Worm (Caenorhabditis elegans) whole organism, L2 larva: ENCODE measurements around the gene mrps-35.
A peak's percentile ranks its signal among the peaks of the same experiment; 100 is the strongest.

Experiments used
- C34F6.9 ChIP-seq: fragments of 150-350 bp; optimal IDR thresholded peaks from 2 replicates; lab custom pipeline; 2014; ENCODE audit warnings: missing biosample characterization, missing genetic modification characterization
- F13H6.1 ChIP-seq: sonication (generic microtip); optimal IDR thresholded peaks from 2 replicates; lab custom pipeline; 2016; ENCODE audit warnings: missing genetic modification characterization, missing compliant biosample characterization
- R02D3.7 ChIP-seq: fragments of 150-350 bp; optimal IDR thresholded peaks from 2 replicates; lab custom pipeline; 2014; ENCODE audit warnings: missing biosample characterization, missing genetic modification characterization
- Y55F3AM.14 ChIP-seq: fragments of 200-800 bp; sonication (Bioruptor generic); optimal IDR thresholded peaks from 2 replicates; lab custom pipeline; 2018; ENCODE audit warnings: mild to moderate bottlenecking, missing genetic modification characterization, missing compliant biosample characterization
- ZK546.5 ChIP-seq: sonication (generic microtip); optimal IDR thresholded peaks from 2 replicates; lab custom pipeline; 2017; ENCODE audit warnings: missing biosample characterization, missing genetic modification characterization
- alr-1 ChIP-seq: fragments of 150-350 bp; optimal IDR thresholded peaks from 2 replicates; lab custom pipeline; 2014; ENCODE audit warnings: missing biosample characterization, missing genetic modification characterization
- aly-2 ChIP-seq: fragments of 150-350 bp; optimal IDR thresholded peaks from 2 replicates; lab custom pipeline; 2014; ENCODE audit warnings: missing biosample characterization, missing genetic modification characterization
- ama-1 ChIP-seq: fragments of 150-350 bp; optimal IDR thresholded peaks from 2 replicates; lab custom pipeline; 2018; ENCODE audit warnings: inconsistent platforms
- blmp-1 ChIP-seq: sonication (generic microtip); optimal IDR thresholded peaks from 2 replicates; lab custom pipeline; 2017; ENCODE audit warnings: missing genetic modification characterization, mild to moderate bottlenecking, missing compliant biosample characterization, antibody characterized with exemption, moderate library complexity; ENCODE audit not compliant: insufficient read depth
- ceh-16 ChIP-seq: fragments of 150-350 bp; optimal IDR thresholded peaks from 2 replicates; lab custom pipeline; 2014; ENCODE audit warnings: missing biosample characterization, missing genetic modification characterization
- ceh-82 ChIP-seq: fragments of 150-350 bp; optimal IDR thresholded peaks from 2 replicates; lab custom pipeline; 2014; ENCODE audit warnings: missing biosample characterization, missing genetic modification characterization
- crh-2 ChIP-seq: sonication (generic microtip); optimal IDR thresholded peaks from 2 replicates; lab custom pipeline; 2017; ENCODE audit warnings: missing biosample characterization, missing genetic modification characterization
- dmd-4 ChIP-seq: sonication (generic microtip); optimal IDR thresholded peaks from 2 replicates; lab custom pipeline; 2017; ENCODE audit warnings: missing biosample characterization, missing genetic modification characterization
- egl-27 ChIP-seq: sonication (generic microtip); optimal IDR thresholded peaks from 3 replicates; lab custom pipeline; 2017; ENCODE audit warnings: missing biosample characterization, missing genetic modification reagents, missing genetic modification characterization
- elt-1 ChIP-seq: fragments of 150-350 bp; optimal IDR thresholded peaks from 2 replicates; lab custom pipeline; 2014; ENCODE audit warnings: missing biosample characterization, missing genetic modification characterization
- elt-3 ChIP-seq: sonication (generic microtip); optimal IDR thresholded peaks from 2 replicates; lab custom pipeline; 2017; ENCODE audit warnings: missing biosample characterization, missing genetic modification characterization
- fos-1 ChIP-seq: fragments of 150-350 bp; optimal IDR thresholded peaks from 2 replicates; lab custom pipeline; 2014; ENCODE audit warnings: missing biosample characterization, missing genetic modification characterization
- gmeb-1 ChIP-seq: fragments of 150-350 bp; optimal IDR thresholded peaks from 2 replicates; lab custom pipeline; 2014; ENCODE audit warnings: missing biosample characterization, missing genetic modification characterization
- lin-11 ChIP-seq: fragments of 150-350 bp; sonication (generic microtip); optimal IDR thresholded peaks from 2 replicates; lab custom pipeline; 2014; ENCODE audit warnings: missing biosample characterization, missing genetic modification characterization, inconsistent platforms, mixed read lengths
- lin-13 ChIP-seq: fragments of 150-350 bp; optimal IDR thresholded peaks from 2 replicates; lab custom pipeline; 2014; ENCODE audit warnings: missing biosample characterization, missing genetic modification reagents, missing genetic modification characterization
- lin-39 ChIP-seq: fragments of 150-350 bp; optimal IDR thresholded peaks from 2 replicates; lab custom pipeline; 2014; ENCODE audit warnings: missing biosample characterization, missing genetic modification reagents, missing genetic modification characterization
- lsy-2 ChIP-seq, 2 experiments: fragments of 150-350 bp in 1 of 2; sonication (generic microtip) in 1 of 2; optimal IDR thresholded peaks; 2 replicates each; lab custom pipeline; 2014 to 2017; ENCODE audit warnings: missing biosample characterization in 2 of 2, missing genetic modification characterization in 2 of 2
- mab-5 ChIP-seq: fragments of 150-350 bp; optimal IDR thresholded peaks from 2 replicates; lab custom pipeline; 2014; ENCODE audit warnings: missing biosample characterization, missing genetic modification characterization
- mbf-1 ChIP-seq: sonication (generic microtip); optimal IDR thresholded peaks from 2 replicates; lab custom pipeline; 2017; ENCODE audit warnings: missing biosample characterization, missing genetic modification characterization
- mdl-1 ChIP-seq, 2 experiments: fragments of 150-350 bp in 1 of 2; sonication (generic microtip) in 1 of 2; optimal IDR thresholded peaks; 2 replicates each; lab custom pipeline; 2017; ENCODE audit warnings: missing biosample characterization in 2 of 2, missing genetic modification characterization in 2 of 2
- nhr-10 ChIP-seq: sonication (generic microtip); optimal IDR thresholded peaks from 2 replicates; lab custom pipeline; 2017; ENCODE audit warnings: missing biosample characterization, missing genetic modification characterization
- nhr-11 ChIP-seq: fragments of 150-350 bp; optimal IDR thresholded peaks from 2 replicates; lab custom pipeline; 2014; ENCODE audit warnings: missing biosample characterization, missing genetic modification characterization
- nhr-12 ChIP-seq: fragments of 150-350 bp; optimal IDR thresholded peaks from 2 replicates; lab custom pipeline; 2014; ENCODE audit warnings: missing biosample characterization, missing genetic modification characterization
- nhr-129 ChIP-seq: fragments of 150-350 bp; optimal IDR thresholded peaks from 2 replicates; lab custom pipeline; 2014; ENCODE audit warnings: missing biosample characterization, missing genetic modification characterization
- nhr-21 ChIP-seq: fragments of 150-350 bp; optimal IDR thresholded peaks from 2 replicates; lab custom pipeline; 2014; ENCODE audit warnings: missing biosample characterization, missing genetic modification characterization
- nhr-23 ChIP-seq: fragments of 150-350 bp; optimal IDR thresholded peaks from 2 replicates; lab custom pipeline; 2014; ENCODE audit warnings: missing biosample characterization, missing genetic modification reagents, missing genetic modification characterization
- nhr-237 ChIP-seq: fragments of 150-350 bp; optimal IDR thresholded peaks from 2 replicates; lab custom pipeline; 2014; ENCODE audit warnings: missing biosample characterization, missing genetic modification characterization
- nhr-25 ChIP-seq: fragments of 150-350 bp; sonication (generic microtip); optimal IDR thresholded peaks from 3 replicates; lab custom pipeline; 2014; ENCODE audit warnings: missing biosample characterization, missing genetic modification characterization
- nhr-6 ChIP-seq: fragments of 150-350 bp; optimal IDR thresholded peaks from 2 replicates; lab custom pipeline; 2014; ENCODE audit warnings: missing biosample characterization, missing genetic modification characterization
- nhr-77 ChIP-seq: fragments of 150-350 bp; optimal IDR thresholded peaks from 2 replicates; lab custom pipeline; 2014; ENCODE audit warnings: missing biosample characterization, missing genetic modification characterization
- peb-1 ChIP-seq: fragments of 150-350 bp; optimal IDR thresholded peaks from 2 replicates; lab custom pipeline; 2014; ENCODE audit warnings: missing biosample characterization, missing genetic modification characterization
- sem-4 ChIP-seq: fragments of 150-350 bp; optimal IDR thresholded peaks from 2 replicates; lab custom pipeline; 2014; ENCODE audit warnings: missing biosample characterization, missing genetic modification reagents, missing genetic modification characterization
- skn-1 ChIP-seq: sonication (generic microtip); optimal IDR thresholded peaks from 2 replicates; lab custom pipeline; 2017; ENCODE audit warnings: missing biosample characterization, missing genetic modification characterization
- sma-3 ChIP-seq: sonication (generic microtip); optimal IDR thresholded peaks from 2 replicates; lab custom pipeline; 2016; ENCODE audit warnings: missing genetic modification reagents, missing genetic modification characterization, missing compliant biosample characterization
- sma-9 ChIP-seq, 2 experiments: fragments of 150-350 bp in 1 of 2; sonication (generic microtip) in 1 of 2; optimal IDR thresholded peaks; 2 replicates each; lab custom pipeline; 2014 to 2016; ENCODE audit warnings: missing genetic modification characterization in 2 of 2, mild to moderate bottlenecking in 1 of 2, missing biosample characterization in 1 of 2, missing compliant biosample characterization in 1 of 2, missing genetic modification reagents in 1 of 2, moderate library complexity in 1 of 2
- snpc-4 ChIP-seq: fragments of 150-350 bp; optimal IDR thresholded peaks from 2 replicates; lab custom pipeline; 2014; ENCODE audit warnings: missing biosample characterization, missing genetic modification characterization
- unc-39 ChIP-seq: fragments of 150-350 bp; optimal IDR thresholded peaks from 2 replicates; lab custom pipeline; 2014; ENCODE audit warnings: missing biosample characterization, missing genetic modification characterization
- unc-55 ChIP-seq: fragments of 150-350 bp; sonication (generic microtip); optimal IDR thresholded peaks from 3 replicates; lab custom pipeline; 2014; ENCODE audit warnings: missing biosample characterization, missing genetic modification reagents, missing genetic modification characterization
- unc-62 ChIP-seq: fragments of 150-350 bp; optimal IDR thresholded peaks from 2 replicates; lab custom pipeline; 2014; ENCODE audit warnings: missing biosample characterization, missing genetic modification reagents, missing genetic modification characterization
- zag-1 ChIP-seq: fragments of 150-350 bp; optimal IDR thresholded peaks from 2 replicates; lab custom pipeline; 2014; ENCODE audit warnings: missing biosample characterization, missing genetic modification characterization
- ztf-1 ChIP-seq: fragments of 200-800 bp; sonication (Bioruptor generic); conservative IDR thresholded peaks from 2 replicates; pipeline ENCODE4 v1.3.6; 2022; ENCODE audit warnings: missing genetic modification characterization, missing compliant biosample characterization
- ztf-11 ChIP-seq: sonication (generic microtip); optimal IDR thresholded peaks from 2 replicates; lab custom pipeline; 2017; ENCODE audit warnings: missing biosample characterization, missing genetic modification characterization
- ztf-4 ChIP-seq: fragments of 150-350 bp; optimal IDR thresholded peaks from 2 replicates; lab custom pipeline; 2014; ENCODE audit warnings: missing biosample characterization, missing genetic modification characterization

Gene mrps-35

DNA sequence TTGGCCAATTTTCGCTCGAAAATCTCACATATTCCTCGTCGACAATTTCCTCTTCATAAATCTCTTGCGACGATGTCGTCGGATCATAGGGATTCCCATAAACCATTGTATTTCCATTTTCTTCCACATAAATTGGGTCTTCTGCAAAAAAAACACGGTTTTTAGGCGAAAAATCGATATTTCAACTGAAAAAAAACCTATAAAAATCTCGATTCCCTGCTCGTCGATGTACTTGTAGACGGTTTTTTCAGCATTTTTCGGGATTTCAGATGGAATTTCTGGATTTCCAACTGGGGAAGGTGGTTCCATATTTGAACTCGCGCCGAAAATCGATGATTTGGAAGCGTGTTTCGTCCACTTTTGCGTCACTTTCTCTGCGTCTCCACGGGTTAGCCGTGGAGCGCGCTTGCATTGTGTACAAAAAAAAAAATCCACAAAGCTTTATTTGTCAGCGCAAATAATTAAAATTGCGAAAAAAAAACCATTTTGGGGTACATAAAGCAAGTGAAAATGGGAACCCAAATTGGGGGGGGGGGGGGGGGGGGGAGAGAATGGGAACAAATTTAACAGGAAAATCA, 13.5 kb upstream of the mrps-35 start, which contains the start of gene Y39B6A.43:
Y39B6A.43 (minus strand) TSS at position 351 of the 578 bp plus-strand sequence.
- TF ChIP-seq ztf-11 (tag; lab: Kevin White, UChicago) (no peak), elt-1 (tag; lab: Kevin White, UChicago) (no peak), F13H6.1 (tag; lab: Kevin White, UChicago) (peak; percentile 88), ceh-82 (tag; lab: Kevin White, UChicago) (peak; percentile 93), mbf-1 (tag; lab: Kevin White, UChicago) (peak; percentile 19), ceh-16 (tag; lab: Kevin White, UChicago) (peak; percentile 55), alr-1 (tag; lab: Kevin White, UChicago) (no peak), blmp-1 (peak; percentile 67), nhr-10 (tag; lab: Kevin White, UChicago) (peak; percentile 87), ama-1 (lab: Kevin White, UChicago) (no peak), unc-39 (peak; percentile 85), nhr-25 (tag; lab: Kevin White, UChicago) (peak; percentile 96), sem-4 (tag; lab: Kevin White, UChicago) (peak; percentile 94), unc-55 (GFP tag; lab: Kevin White, UChicago) (peak; percentile 99), ztf-1 (GFP tag; lab: Robert Waterston, UW) (no peak), lin-11 (tag; lab: Kevin White, UChicago) (peak; percentile 93), snpc-4 (peak; percentile 83), sma-3 (GFP tag; lab: Kevin White, UChicago) (peak; percentile 91), nhr-23 (tag; lab: Kevin White, UChicago) (no peak), lsy-2 (tag; optimal IDR thresholded peaks at IDR 0.05; lab: Kevin White, UChicago) (peak; percentile 94 to 97), nhr-21 (tag; lab: Kevin White, UChicago) (peak; percentile 94), nhr-129 (tag; lab: Kevin White, UChicago) (peak; percentile 96), skn-1 (tag; lab: Kevin White, UChicago) (peak; percentile 57), ZK546.5 (tag; lab: Kevin White, UChicago) (peak; percentile 68), nhr-77 (tag; lab: Kevin White, UChicago) (peak; percentile 90), crh-2 (tag; lab: Kevin White, UChicago) (peak; percentile 97), Y55F3AM.14 (GFP tag; lab: Kevin White, UChicago) (peak; percentile 93), aly-2 (tag; lab: Kevin White, UChicago) (no peak), peb-1 (no peak), elt-3 (tag; lab: Kevin White, UChicago) (no peak), egl-27 (tag; lab: Kevin White, UChicago) (peak; percentile 80), ztf-4 (tag; lab: Kevin White, UChicago) (peak; percentile 81), dmd-4 (tag; lab: Kevin White, UChicago) (no peak), nhr-6 (peak; percentile 91), R02D3.7 (peak; percentile 79), nhr-12 (no peak), zag-1 (tag; lab: Kevin White, UChicago) (peak; percentile 90), unc-62 (no peak), mdl-1 (tag; optimal IDR thresholded peaks at IDR 0.05; lab: Kevin White, UChicago) (peak in 1 of 2 experiments; percentile 72), sma-9 (GFP tag; optimal IDR thresholded peaks at IDR 0.05; lab: Kevin White, UChicago) (peak; percentile 93), sma-9 (tag; optimal IDR thresholded peaks at IDR 0.05; lab: Kevin White, UChicago) (no peak), gmeb-1 (tag; lab: Kevin White, UChicago) (peak; percentile 99), fos-1 (tag; lab: Kevin White, UChicago) (peak; percentile 90), C34F6.9 (tag; lab: Kevin White, UChicago) (peak; percentile 91), lin-13 (peak; percentile 99), nhr-11 (tag; lab: Kevin White, UChicago) (no peak), nhr-237 (tag; lab: Kevin White, UChicago) (peak; percentile 86), lin-39 (no peak), mab-5 (tag; lab: Kevin White, UChicago) (peak; percentile 92)
